Worm (Caenorhabditis elegans) whole organism, L4/young adult: ENCODE data around the gene F11D11.22.

Source experiments
- W03F9.2 ChIP-seq: fragments of 150-350 bp; optimal IDR thresholded peaks from 2 replicates; lab custom pipeline; 2014; ENCODE audit warnings: missing biosample characterization, missing genetic modification characterization
- dao-5 ChIP-seq: sonication (generic microtip); optimal IDR thresholded peaks from 2 replicates; lab custom pipeline; 2016; ENCODE audit warnings: missing genotype, missing genetic modification characterization, moderate library complexity, missing compliant biosample characterization
- him-1 ChIP-seq: sonication (generic microtip); optimal IDR thresholded peaks from 2 replicates; lab custom pipeline; 2016; ENCODE audit warnings: missing genotype, missing genetic modification reagents, missing genetic modification characterization, missing compliant biosample characterization

ce11 chrV:18742108-18742507 is 20.0 kb upstream of the F11D11.22 start, which contains the start of gene clec-250:
- TF ChIP-seq him-1 (tag; lab: Kevin White, UChicago) (no peak), dao-5 (tag; lab: Kevin White, UChicago) (no peak), W03F9.2 (tag; lab: Kevin White, UChicago) (no peak)
